Worm (Caenorhabditis elegans) whole organism, young adult: ENCODE data around the gene srw-69.

Source experiments
- F37B4.10 ChIP-seq: fragments of 200-800 bp; sonication (Bioruptor generic); IDR thresholded peaks from 2 replicates; pipeline ENCODE4 v1.3.6; 2022; ENCODE audit warnings: missing genetic modification characterization, missing compliant biosample characterization
- F52B5.7 ChIP-seq: sonication (generic microtip); optimal IDR thresholded peaks from 2 replicates; lab custom pipeline; 2016; ENCODE audit warnings: mild to moderate bottlenecking, missing genetic modification characterization, missing compliant biosample characterization
- Y56A3A.18 ChIP-seq: fragments of 200-800 bp; sonication (Bioruptor generic); IDR thresholded peaks from 2 replicates; pipeline ENCODE4 v1.3.6; 2022; ENCODE audit warnings: missing genetic modification reagents, missing genetic modification characterization, missing compliant biosample characterization
- akir-1 ChIP-seq: fragments of 200-800 bp; sonication (Bioruptor generic); optimal IDR thresholded peaks from 2 replicates; lab custom pipeline; 2018; ENCODE audit warnings: mild to moderate bottlenecking, missing genetic modification characterization, moderate library complexity, missing compliant biosample characterization
- cebp-2 ChIP-seq: fragments of 200-800 bp; sonication (Bioruptor generic); IDR thresholded peaks from 2 replicates; pipeline ENCODE4 v1.3.6; 2022; ENCODE audit warnings: missing genetic modification characterization, missing compliant biosample characterization
- egl-44 ChIP-seq: fragments of 200-800 bp; sonication (Bioruptor generic); IDR thresholded peaks from 2 replicates; pipeline ENCODE4 v1.3.6; 2022; ENCODE audit warnings: missing genetic modification reagents, missing genetic modification characterization, missing compliant biosample characterization
- hsf-1 ChIP-seq: fragments of 200-800 bp; sonication (Bioruptor generic); IDR thresholded peaks from 2 replicates; pipeline ENCODE4 v1.3.6; 2022; ENCODE audit warnings: missing genetic modification reagents, missing genetic modification characterization, missing compliant biosample characterization
- lir-1 ChIP-seq: fragments of 200-800 bp; sonication (Bioruptor generic); conservative IDR thresholded peaks from 2 replicates; pipeline ENCODE4 v1.3.6; 2022; ENCODE audit warnings: missing genetic modification reagents, missing genetic modification characterization, missing compliant biosample characterization
- repo-1 ChIP-seq: sonication (generic microtip); optimal IDR thresholded peaks from 2 replicates; lab custom pipeline; 2017; ENCODE audit warnings: mild to moderate bottlenecking, missing genetic modification characterization, missing compliant biosample characterization
- rpc-1 ChIP-seq, 2 experiments: fragments of 150-350 bp in 1 of 2; sonication (generic microtip) in 1 of 2; optimal IDR thresholded peaks; 2 replicates each; lab custom pipeline; 2014 to 2018; ENCODE audit warnings: missing biosample characterization in 1 of 2, missing genetic modification characterization in 1 of 2, missing genetic modification reagents in 1 of 2, missing genotype in 1 of 2
- snpc-1.3 ChIP-seq: sonication (generic microtip); optimal IDR thresholded peaks from 2 replicates; lab custom pipeline; 2017; ENCODE audit warnings: missing genetic modification characterization, mild to moderate bottlenecking, missing compliant biosample characterization, antibody characterized with exemption, moderate library complexity, missing genotype, missing genetic modification reagents; ENCODE audit not compliant: insufficient read depth
- sptf-2 ChIP-seq: fragments of 200-800 bp; sonication (Bioruptor generic); optimal IDR thresholded peaks from 2 replicates; lab custom pipeline; 2018; ENCODE audit warnings: mild to moderate bottlenecking, missing genetic modification characterization, missing compliant biosample characterization
- xnd-1 ChIP-seq: sonication (generic microtip); optimal IDR thresholded peaks from 2 replicates; lab custom pipeline; 2016; ENCODE audit warnings: missing genotype, missing genetic modification reagents, missing genetic modification characterization, missing compliant biosample characterization

- TF ChIP-seq F37B4.10 (GFP tag; lab: Robert Waterston, UW) (no peak), egl-44 (GFP tag; lab: Robert Waterston, UW) (no peak), Y56A3A.18 (no peak), hsf-1 (no peak), repo-1 (tag; lab: Kevin White, UChicago) (no peak), snpc-1.3 (no peak), xnd-1 (tag; lab: Kevin White, UChicago) (no peak), cebp-2 (GFP tag; lab: Robert Waterston, UW) (no peak), rpc-1 (optimal IDR thresholded peaks at IDR 0.05; lab: Kevin White, UChicago) (no peak), rpc-1 (tag; optimal IDR thresholded peaks at IDR 0.05; lab: Kevin White, UChicago) (no peak), F52B5.7 (tag; lab: Kevin White, UChicago) (no peak), akir-1 (no peak), sptf-2 (no peak), lir-1 (no peak)
Measured at ce11 chrV:7413107-7413774, 15.5 kb downstream of the srw-69 start, which contains the start of gene F18E3.11.
